Fruit fly (Drosophila melanogaster): ENCODE data around the gene rau.

rau gene

dm6 chr2L:5881181-5881580 is 1.9 kb upstream of the rau start (continued):
- TF ChIP-seq CG34406 (GFP tag; optimal IDR thresholded peaks at IDR 0.05) = no peak
- TF ChIP-seq CG6854 (GFP tag; optimal IDR thresholded peaks at IDR 0.05) = no peak
- no peak for TF ChIP-seq topi (GFP tag; optimal IDR thresholded peaks at IDR 0.05)
- TF ChIP-seq Eip93F (GFP tag; optimal IDR thresholded peaks at IDR 0.05) = no peak
- no peak for TF ChIP-seq CG11902 (GFP tag; optimal IDR thresholded peaks at IDR 0.05)
- no peak for TF ChIP-seq vri (GFP tag; optimal IDR thresholded peaks at IDR 0.05)
- TF ChIP-seq fd59A (GFP tag; optimal IDR thresholded peaks at IDR 0.05) = no peak

- TF ChIP-seq CG15336 (GFP tag; IDR thresholded peaks at IDR 0.05) (no peak), net (GFP tag; optimal IDR thresholded peaks at IDR 0.05) (no peak), CG11294 (GFP tag; IDR thresholded peaks at IDR 0.05) (no peak), fd59A (GFP tag; optimal IDR thresholded peaks at IDR 0.05) (no peak), CG8319 (GFP tag; optimal IDR thresholded peaks at IDR 0.05) (no peak), fd85E (GFP tag; optimal IDR thresholded peaks at IDR 0.05) (no peak), Blimp-1 (GFP tag; optimal IDR thresholded peaks at IDR 0.05) (no peak), CG11762 (GFP tag; optimal IDR thresholded peaks at IDR 0.05; ENCODE audit: insufficient read depth) (no peak), achi (GFP tag; optimal IDR thresholded peaks at IDR 0.05) (no peak), CG32006 (GFP tag; optimal IDR thresholded peaks at IDR 0.05) (no peak), ss (GFP tag; optimal IDR thresholded peaks at IDR 0.05) (no peak), CG11902 (GFP tag; optimal IDR thresholded peaks at IDR 0.05) (no peak), vri (GFP tag; optimal IDR thresholded peaks at IDR 0.05) (peak; percentile 24), CG8119 (GFP tag; IDR thresholded peaks at IDR 0.05) (no peak), CG6792 (GFP tag; optimal IDR thresholded peaks at IDR 0.05) (no peak), esn (GFP tag; optimal IDR thresholded peaks at IDR 0.05) (no peak), CG31627 (GFP tag; optimal IDR thresholded peaks at IDR 0.05) (no peak), CG16779 (tag; optimal IDR thresholded peaks at IDR 0.05) (no peak), Ets96B (tag; optimal IDR thresholded peaks at IDR 0.05) (no peak), CG10631 (GFP tag; optimal IDR thresholded peaks at IDR 0.05) (no peak), CG6276 (GFP tag; optimal IDR thresholded peaks at IDR 0.05) (no peak), Lpt (GFP tag; optimal IDR thresholded peaks at IDR 0.05) (no peak), salr (GFP tag; optimal IDR thresholded peaks at IDR 0.05) (no peak), CG8632 (GFP tag; optimal IDR thresholded peaks at IDR 0.05) (no peak), Eip93F (GFP tag; optimal IDR thresholded peaks at IDR 0.05) (no peak), CG6808 (GFP tag; optimal IDR thresholded peaks at IDR 0.05) (no peak), CG34406 (GFP tag; optimal IDR thresholded peaks at IDR 0.05) (peak; percentile 6), lz (GFP tag; optimal IDR thresholded peaks at IDR 0.05) (no peak), Ets21C (GFP tag; optimal IDR thresholded peaks at IDR 0.05) (no peak), dsx (GFP tag; optimal IDR thresholded peaks at IDR 0.05; ENCODE audit: poor library complexity, severe bottlenecking) (no peak), Smox (GFP tag; optimal IDR thresholded peaks at IDR 0.05) (no peak), cyc (GFP tag; optimal IDR thresholded peaks at IDR 0.05) (no peak), Sox14 (GFP tag; optimal IDR thresholded peaks at IDR 0.05) (no peak), CG7368 (GFP tag; optimal IDR thresholded peaks at IDR 0.05) (no peak), Hr4 (GFP tag; optimal IDR thresholded peaks at IDR 0.05) (no peak), CG9139 (GFP tag; optimal IDR thresholded peaks at IDR 0.05) (no peak), fkh (GFP tag; optimal IDR thresholded peaks at IDR 0.05) (peak; percentile 95), Hr38 (GFP tag; optimal IDR thresholded peaks at IDR 0.05) (no peak), Eip75B (GFP tag; optimal IDR thresholded peaks at IDR 0.05) (no peak), Gug (GFP tag; IDR thresholded peaks at IDR 0.05) (no peak), eg (GFP tag; IDR thresholded peaks at IDR 0.05) (no peak), CG1621 (tag; optimal IDR thresholded peaks at IDR 0.05) (no peak), Eip78C (GFP tag) (peak; percentile 73), CG3919 (GFP tag; optimal IDR thresholded peaks at IDR 0.05) (no peak), pdm3 (GFP tag; optimal IDR thresholded peaks at IDR 0.05) (no peak), Sox15 (GFP tag; optimal IDR thresholded peaks at IDR 0.05) (no peak), Met (GFP tag; optimal IDR thresholded peaks at IDR 0.05) (no peak), Sox102F (GFP tag; optimal IDR thresholded peaks at IDR 0.05) (peak; percentile 22)
These were observed 2.7 kb downstream of the rau start for dm6 chr2L:5876474-5877067.

Measured in whole organism, prepupa.